Fruit fly (Drosophila melanogaster): ENCODE results near the gene CG10182.

- no peak for TF ChIP-seq CG6808 (GFP tag; optimal IDR thresholded peaks at IDR 0.05)
- no peak for TF ChIP-seq Sox14 (GFP tag; optimal IDR thresholded peaks at IDR 0.05)
- no peak for TF ChIP-seq CG10669 (GFP tag; optimal IDR thresholded peaks at IDR 0.05)
- TF ChIP-seq Blimp-1 (GFP tag; optimal IDR thresholded peaks at IDR 0.05), result no peak
- no peak for TF ChIP-seq CG32006 (GFP tag; optimal IDR thresholded peaks at IDR 0.05)
Measured at dm6 chr3R:23622961-23623360, 33.3 kb upstream of the CG10182 start.

All from whole organism, prepupa.